Fruit fly (Drosophila melanogaster): ENCODE measurements around the gene RpL8.

DNA sequence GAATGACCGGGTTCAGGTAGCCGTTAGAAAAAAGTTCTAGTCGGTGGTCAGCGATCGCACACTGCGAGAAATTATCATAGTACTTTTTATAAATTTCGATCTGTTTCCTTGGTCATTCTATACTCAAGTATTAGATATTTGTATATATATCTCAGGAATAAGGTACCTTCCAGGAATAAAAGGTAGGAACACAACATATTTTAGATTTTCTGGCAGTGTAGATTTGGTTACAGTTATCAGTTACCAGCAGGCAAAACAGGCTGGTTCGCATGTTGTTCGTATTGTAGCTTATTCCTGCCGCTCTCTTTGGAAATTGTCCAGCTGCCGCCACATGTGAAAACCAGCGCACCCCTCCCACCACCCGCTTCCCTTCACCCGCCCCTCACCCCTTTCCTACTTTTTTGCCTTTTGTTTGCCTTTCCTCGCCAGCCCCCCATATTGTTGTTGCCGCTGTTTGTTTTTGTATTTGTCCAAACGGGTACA, 5.9 kb upstream of the RpL8 start:
- peak; percentile 20 for TF ChIP-seq pad (GFP tag; optimal IDR thresholded peaks at IDR 0.05)
- no peak for TF ChIP-seq CG1620 (GFP tag; optimal IDR thresholded peaks at IDR 0.05)
- peak; percentile 65 for TF ChIP-seq CG7101 (tag; optimal IDR thresholded peaks at IDR 0.05)
- TF ChIP-seq Hr96 (GFP tag; optimal IDR thresholded peaks at IDR 0.05) = peak; percentile 11

All from whole organism, adult.